Worm (Caenorhabditis elegans) whole organism, midembryonic: ENCODE measurements around the gene vab-2.

Experiments used
- T22C8.4 ChIP-seq: fragments of 200-800 bp; sonication (Bioruptor generic); IDR thresholded peaks from 2 replicates; pipeline ENCODE4 v1.3.6; 2022; ENCODE audit warnings: missing genetic modification characterization, missing compliant biosample characterization
- flt-1 ChIP-seq: fragments of 200-800 bp; sonication (Bioruptor generic); IDR thresholded peaks from 2 replicates; pipeline ENCODE4 v1.3.6; 2022; ENCODE audit warnings: missing genetic modification characterization, missing compliant biosample characterization
- tab-1 ChIP-seq: fragments of 200-800 bp; sonication (Bioruptor generic); IDR thresholded peaks from 2 replicates; pipeline ENCODE4 v1.3.6; 2022; ENCODE audit warnings: missing genetic modification characterization, missing compliant biosample characterization
- ztf-29 ChIP-seq: fragments of 200-800 bp; sonication (Bioruptor generic); IDR thresholded peaks from 2 replicates; pipeline ENCODE4 v1.3.6; 2022; ENCODE audit warnings: missing genetic modification reagents, missing genetic modification characterization, missing compliant biosample characterization

ce11 chrIV:3743748-3744147 is 22.9 kb downstream of the vab-2 start, which contains the start of gene siah-1:
- no peak for TF ChIP-seq flt-1
- no peak for TF ChIP-seq tab-1 (GFP tag; lab: Robert Waterston, UW)
- TF ChIP-seq ztf-29 (GFP tag; lab: Robert Waterston, UW), result no peak
- TF ChIP-seq T22C8.4 (GFP tag; lab: Robert Waterston, UW), result no peak
